In the genomic region with DNA sequence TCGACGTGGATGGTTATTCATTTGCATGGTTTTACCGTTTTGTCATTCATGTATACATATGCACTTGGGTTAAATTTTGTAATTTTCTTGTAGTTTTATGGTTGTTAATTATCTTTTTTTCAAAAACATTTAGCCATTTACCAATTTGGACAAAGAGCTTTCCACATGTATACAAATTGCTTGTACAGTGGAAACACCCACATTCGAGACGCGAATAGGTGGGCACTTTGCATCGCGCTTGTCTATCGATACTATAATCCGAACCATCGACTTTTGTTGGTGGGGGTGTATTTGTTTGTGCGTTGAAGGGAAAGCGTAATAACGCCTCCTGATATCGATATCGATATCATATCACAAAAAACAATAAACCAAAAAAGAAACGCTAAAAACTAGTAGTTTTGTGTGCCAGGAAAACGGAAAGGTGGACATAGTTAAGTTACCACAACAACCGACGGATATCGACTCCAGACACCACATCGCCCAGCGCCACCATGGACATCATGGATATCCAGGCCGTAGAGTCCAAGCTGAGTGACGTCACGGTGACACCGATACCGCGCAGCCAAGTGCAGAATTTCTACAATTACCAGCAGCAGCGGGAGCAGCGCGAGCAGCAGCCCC, we compare ENCODE assay signal across 2 fruit fly cellular contexts.
TF ChIP-seq lines count a peak whose summit lies in the region.

A gene (plus strand): TSS at position 294 of the 621 bp plus-strand sequence.

TF ChIP-seq in whole organism, embryonic, 481 proteins besides CTCF, POLR2A, EP300 and RAD21 (continued from another document and continues in another):
- TF ChIP-seq D (optimal IDR thresholded peaks at IDR 0.05; lab: Kevin White, UChicago) (no peak), D (GFP tag; optimal IDR thresholded peaks at IDR 0.05; lab: Kevin White, UChicago) (no peak), inv (GFP tag; IDR thresholded peaks at IDR 0.05; lab: Robert Waterston, UW; ENCODE audit: partially characterized antibody) (peak; percentile 58), oc (tag; optimal IDR thresholded peaks at IDR 0.05; lab: Kevin White, UChicago) (peak; percentile 66), Hsf (GFP tag; optimal IDR thresholded peaks at IDR 0.05; lab: Kevin White, UChicago) (peak; percentile 35), Atf6 (GFP tag; IDR thresholded peaks at IDR 0.05; lab: Robert Waterston, UW) (no peak), HmgD (GFP tag; optimal IDR thresholded peaks at IDR 0.05; lab: Kevin White, UChicago) (peak; percentile 30), kah (GFP tag; optimal IDR thresholded peaks at IDR 0.05; lab: Kevin White, UChicago) (no peak), jing (GFP tag; optimal IDR thresholded peaks at IDR 0.05; lab: Kevin White, UChicago) (no peak), chif (GFP tag; optimal IDR thresholded peaks at IDR 0.05; lab: Kevin White, UChicago) (peak in 1 of 2 experiments; percentile 22), Mes4 (GFP tag; optimal IDR thresholded peaks at IDR 0.05; lab: Kevin White, UChicago) (no peak), CG2120 (GFP tag; optimal IDR thresholded peaks at IDR 0.05; lab: Kevin White, UChicago) (peak; percentile 32), Oli (tag; optimal IDR thresholded peaks at IDR 0.05; lab: Kevin White, UChicago) (no peak), tin (GFP tag; optimal IDR thresholded peaks at IDR 0.05; lab: Kevin White, UChicago) (peak; percentile 27), prd (optimal IDR thresholded peaks at IDR 0.05; lab: Kevin White, UChicago) (no peak), prd (GFP tag; IDR thresholded peaks at IDR 0.05; lab: Robert Waterston, UW) (peak; percentile 9; the same call in 1 of the 3 replicates), tup (GFP tag; optimal IDR thresholded peaks at IDR 0.05; lab: Kevin White, UChicago) (no peak), ssp (GFP tag; IDR thresholded peaks at IDR 0.05; lab: Robert Waterston, UW) (peak; percentile 96), vnd (GFP tag; IDR thresholded peaks at IDR 0.05; lab: Robert Waterston, UW; ENCODE audit: partially characterized antibody) (peak; percentile 70), esg (GFP tag; conservative IDR thresholded peaks at IDR 0.05; lab: Robert Waterston, UW) (0 out of 2 replicates have a peak, but pooled peaks have one; percentile 24), salm (tag; optimal IDR thresholded peaks at IDR 0.05; lab: Kevin White, UChicago) (no peak), CG13775 (GFP tag; optimal IDR thresholded peaks at IDR 0.05; lab: Kevin White, UChicago) (peak; percentile 25), CG10431 (GFP tag; optimal IDR thresholded peaks at IDR 0.05; lab: Kevin White, UChicago) (no peak), CG7987 (GFP tag; optimal IDR thresholded peaks at IDR 0.05; lab: Kevin White, UChicago) (no peak), fd3F (GFP tag; optimal IDR thresholded peaks at IDR 0.05; lab: Kevin White, UChicago) (no peak), CG11695 (GFP tag; IDR thresholded peaks at IDR 0.05; lab: Robert Waterston, UW) (no peak), CG16813 (GFP tag; IDR thresholded peaks at IDR 0.05; lab: Robert Waterston, UW; ENCODE audit: partially characterized antibody) (peak; percentile 77), CG8944 (GFP tag; optimal IDR thresholded peaks at IDR 0.05; lab: Kevin White, UChicago) (peak; percentile 32), Sox100B (GFP tag; optimal IDR thresholded peaks at IDR 0.05; lab: Kevin White, UChicago) (no peak), gcm2 (GFP tag; optimal IDR thresholded peaks at IDR 0.05; lab: Kevin White, UChicago) (no peak), CG12659 (GFP tag; optimal IDR thresholded peaks at IDR 0.05; lab: Kevin White, UChicago) (peak; percentile 50), CG14667 (GFP tag; IDR thresholded peaks at IDR 0.05; lab: Robert Waterston, UW) (no peak), ewg (GFP tag; optimal IDR thresholded peaks at IDR 0.05; lab: Kevin White, UChicago) (peak; percentile 10), CG4730 (GFP tag; IDR thresholded peaks at IDR 0.05; lab: Robert Waterston, UW) (no peak), Hr39 (optimal IDR thresholded peaks at IDR 0.05; lab: Kevin White, UChicago) (no peak), nmo (GFP tag; optimal IDR thresholded peaks at IDR 0.05; lab: Kevin White, UChicago) (peak; percentile 36), Optix (GFP tag; IDR thresholded peaks at IDR 0.05; lab: Robert Waterston, UW) (no peak), CG17186 (GFP tag; optimal IDR thresholded peaks at IDR 0.05; lab: Kevin White, UChicago) (peak; percentile 11), run (tag; optimal IDR thresholded peaks at IDR 0.05; lab: Kevin White, UChicago) (no peak), CG10979 (tag; optimal IDR thresholded peaks at IDR 0.05; lab: Kevin White, UChicago) (no peak), CG18764 (GFP tag; optimal IDR thresholded peaks at IDR 0.05; lab: Kevin White, UChicago) (no peak), CG15514 (GFP tag; optimal IDR thresholded peaks at IDR 0.05; lab: Kevin White, UChicago) (peak; percentile 68), CG11398 (GFP tag; optimal IDR thresholded peaks at IDR 0.05; lab: Kevin White, UChicago) (peak; percentile 4), CG13424 (tag; optimal IDR thresholded peaks at IDR 0.05; lab: Kevin White, UChicago) (no peak), CG2129 (GFP tag; IDR thresholded peaks at IDR 0.05; lab: Robert Waterston, UW; ENCODE audit: partially characterized antibody) (peak; percentile 27; the same call in 1 of the 2 replicates), mam (GFP tag; optimal IDR thresholded peaks at IDR 0.05; lab: Kevin White, UChicago) (peak; percentile 60), so (GFP tag; IDR thresholded peaks at IDR 0.05; lab: Robert Waterston, UW) (peak; percentile 51; the same call in 2 of the 3 replicates), Deaf1 (tag; optimal IDR thresholded peaks at IDR 0.05; lab: Kevin White, UChicago) (no peak), NC2β (GFP tag; optimal IDR thresholded peaks at IDR 0.05; lab: Kevin White, UChicago) (peak; percentile 18), p53 (GFP tag; optimal IDR thresholded peaks at IDR 0.05; lab: Kevin White, UChicago) (no peak), nerfin-1 (tag; optimal IDR thresholded peaks at IDR 0.05; lab: Kevin White, UChicago) (peak; percentile 10), Doc2 (GFP tag; IDR thresholded peaks at IDR 0.05; lab: Robert Waterston, UW) (no peak), ham (GFP tag; IDR thresholded peaks at IDR 0.05; lab: Robert Waterston, UW) (no peak), onecut (GFP tag; IDR thresholded peaks at IDR 0.05; lab: Robert Waterston, UW) (peak; percentile 15; the same call in 1 of the 2 replicates), CG2712 (tag; optimal IDR thresholded peaks at IDR 0.05; lab: Kevin White, UChicago) (peak; percentile 39), otp (GFP tag; IDR thresholded peaks at IDR 0.05; lab: Robert Waterston, UW) (0 out of 3 replicates have a peak, but pooled peaks have one; percentile 18), CG5953 (GFP tag; IDR thresholded peaks at IDR 0.05; lab: Robert Waterston, UW) (no peak), Asciz (GFP tag; optimal IDR thresholded peaks at IDR 0.05; lab: Kevin White, UChicago) (no peak), CG4617 (GFP tag; optimal IDR thresholded peaks at IDR 0.05; lab: Kevin White, UChicago; ENCODE audit: borderline replicate concordance) (peak; percentile 54), CG12942 (GFP tag; optimal IDR thresholded peaks at IDR 0.05; lab: Kevin White, UChicago) (no peak), CG13287 (GFP tag; IDR thresholded peaks at IDR 0.05; lab: Robert Waterston, UW; ENCODE audit: partially characterized antibody) (peak; percentile 75)

TF ChIP-seq in whole organism, prepupa, 60 proteins besides CTCF, POLR2A, EP300 and RAD21 (continued from another document):
- TF ChIP-seq cyc (GFP tag; optimal IDR thresholded peaks at IDR 0.05; lab: Kevin White, UChicago) (peak; percentile 7), achi (GFP tag; optimal IDR thresholded peaks at IDR 0.05; lab: Kevin White, UChicago) (no peak), CG6792 (GFP tag; optimal IDR thresholded peaks at IDR 0.05; lab: Kevin White, UChicago) (no peak), pdm3 (GFP tag; optimal IDR thresholded peaks at IDR 0.05; lab: Kevin White, UChicago) (peak; percentile 30), CG6163 (GFP tag; IDR thresholded peaks at IDR 0.05; lab: Robert Waterston, UW) (no peak), CG7368 (GFP tag; optimal IDR thresholded peaks at IDR 0.05; lab: Kevin White, UChicago) (no peak), dac (GFP tag; optimal IDR thresholded peaks at IDR 0.05; lab: Kevin White, UChicago) (no peak), CG10669 (GFP tag; optimal IDR thresholded peaks at IDR 0.05; lab: Kevin White, UChicago) (no peak), CG10631 (GFP tag; optimal IDR thresholded peaks at IDR 0.05; lab: Kevin White, UChicago) (peak; percentile 12), salr (GFP tag; optimal IDR thresholded peaks at IDR 0.05; lab: Kevin White, UChicago) (no peak), lz (GFP tag; optimal IDR thresholded peaks at IDR 0.05; lab: Kevin White, UChicago) (no peak), Sox102F (GFP tag; optimal IDR thresholded peaks at IDR 0.05; lab: Kevin White, UChicago) (no peak), Ets21C (GFP tag; optimal IDR thresholded peaks at IDR 0.05; lab: Kevin White, UChicago) (no peak), dsx (GFP tag; optimal IDR thresholded peaks at IDR 0.05; lab: Kevin White, UChicago; ENCODE audit: poor library complexity, severe bottlenecking) (peak; percentile 10), CG4318 (GFP tag; optimal IDR thresholded peaks at IDR 0.05; lab: Kevin White, UChicago) (no peak), CG32006 (GFP tag; optimal IDR thresholded peaks at IDR 0.05; lab: Kevin White, UChicago) (peak; percentile 7), CG31627 (GFP tag; optimal IDR thresholded peaks at IDR 0.05; lab: Kevin White, UChicago) (peak; percentile 36), CG3032 (tag; optimal IDR thresholded peaks at IDR 0.05; lab: Kevin White, UChicago) (peak; percentile 30), CG16779 (tag; optimal IDR thresholded peaks at IDR 0.05; lab: Kevin White, UChicago) (no peak), vri (GFP tag; optimal IDR thresholded peaks at IDR 0.05; lab: Kevin White, UChicago) (peak; percentile 18), Hr4 (GFP tag; optimal IDR thresholded peaks at IDR 0.05; lab: Kevin White, UChicago) (no peak), Ets96B (tag; optimal IDR thresholded peaks at IDR 0.05; lab: Kevin White, UChicago) (no peak), CG8632 (GFP tag; optimal IDR thresholded peaks at IDR 0.05; lab: Kevin White, UChicago) (no peak), fkh (GFP tag; optimal IDR thresholded peaks at IDR 0.05; lab: Kevin White, UChicago) (peak; percentile 6), CG6854 (GFP tag; optimal IDR thresholded peaks at IDR 0.05; lab: Kevin White, UChicago) (no peak), fd85E (GFP tag; optimal IDR thresholded peaks at IDR 0.05; lab: Kevin White, UChicago) (no peak), ss (GFP tag; optimal IDR thresholded peaks at IDR 0.05; lab: Kevin White, UChicago) (no peak), acj6 (GFP tag; optimal IDR thresholded peaks at IDR 0.05; lab: Kevin White, UChicago) (no peak), Hr38 (GFP tag; optimal IDR thresholded peaks at IDR 0.05; lab: Kevin White, UChicago) (no peak), Smox (GFP tag; optimal IDR thresholded peaks at IDR 0.05; lab: Kevin White, UChicago) (no peak), CG11762 (GFP tag; optimal IDR thresholded peaks at IDR 0.05; lab: Kevin White, UChicago; ENCODE audit: insufficient read depth) (no peak), eg (GFP tag; IDR thresholded peaks at IDR 0.05; lab: Robert Waterston, UW) (no peak), CG3919 (GFP tag; optimal IDR thresholded peaks at IDR 0.05; lab: Kevin White, UChicago) (no peak), CG6808 (GFP tag; optimal IDR thresholded peaks at IDR 0.05; lab: Kevin White, UChicago) (no peak), topi (GFP tag; optimal IDR thresholded peaks at IDR 0.05; lab: Kevin White, UChicago) (no peak), Lpt (GFP tag; optimal IDR thresholded peaks at IDR 0.05; lab: Kevin White, UChicago) (no peak), CG9139 (GFP tag; optimal IDR thresholded peaks at IDR 0.05; lab: Kevin White, UChicago) (no peak), CG11902 (GFP tag; optimal IDR thresholded peaks at IDR 0.05; lab: Kevin White, UChicago) (no peak)
